Worm (Caenorhabditis elegans) whole organism, L3 larva: ENCODE measurements around the gene his-1.

ENCODE experiments used
- R02D3.7 ChIP-seq: fragments of 150-350 bp; optimal IDR thresholded peaks from 2 replicates; lab custom pipeline; 2014; ENCODE audit warnings: missing biosample characterization, missing genetic modification characterization
- aly-2 ChIP-seq: fragments of 150-350 bp; optimal IDR thresholded peaks from 2 replicates; lab custom pipeline; 2014; ENCODE audit warnings: missing biosample characterization, missing genetic modification characterization
- ama-1 ChIP-seq: fragments of 150-350 bp; optimal IDR thresholded peaks from 2 replicates; lab custom pipeline; 2018
- ceh-16 ChIP-seq: sonication (generic microtip); optimal IDR thresholded peaks from 2 replicates; lab custom pipeline; 2017; ENCODE audit warnings: missing biosample characterization, missing genetic modification characterization
- ceh-28 ChIP-seq: fragments of 150-350 bp; optimal IDR thresholded peaks from 2 replicates; lab custom pipeline; 2014; ENCODE audit warnings: missing biosample characterization, missing genetic modification reagents, missing genetic modification characterization
- ceh-82 ChIP-seq: fragments of 150-350 bp; optimal IDR thresholded peaks from 2 replicates; lab custom pipeline; 2014; ENCODE audit warnings: missing biosample characterization, missing genetic modification characterization
- ceh-9 ChIP-seq: sonication (generic microtip); optimal IDR thresholded peaks from 2 replicates; lab custom pipeline; 2018; ENCODE audit warnings: missing biosample characterization, missing genetic modification characterization
- daf-12 ChIP-seq: fragments of 150-350 bp; optimal IDR thresholded peaks from 2 replicates; lab custom pipeline; 2014; ENCODE audit warnings: missing biosample characterization, missing genetic modification reagents, missing genetic modification characterization
- egl-27 ChIP-seq: sonication (generic microtip); optimal IDR thresholded peaks from 4 replicates; lab custom pipeline; 2017; ENCODE audit warnings: missing biosample characterization, missing genetic modification reagents, missing genetic modification characterization
- egl-5 ChIP-seq: fragments of 150-350 bp; optimal IDR thresholded peaks from 2 replicates; lab custom pipeline; 2017; ENCODE audit warnings: missing biosample characterization, missing genetic modification reagents, missing genetic modification characterization, inconsistent platforms
- elt-1 ChIP-seq: fragments of 150-350 bp; optimal IDR thresholded peaks from 2 replicates; lab custom pipeline; 2014; ENCODE audit warnings: missing biosample characterization, missing genetic modification characterization
- elt-2 ChIP-seq: sonication (generic microtip); optimal IDR thresholded peaks from 2 replicates; lab custom pipeline; 2016; ENCODE audit warnings: missing genetic modification reagents, mild to moderate bottlenecking, missing genetic modification characterization, missing compliant biosample characterization
- elt-3 ChIP-seq, 3 experiments: fragments of 150-350 bp in 1 of 3; sonication (generic microtip) in 2 of 3; optimal IDR thresholded peaks; 2 replicates in 2 of 3; 4 replicates in 1 of 3; lab custom pipeline; 2014 to 2017; ENCODE audit warnings: missing biosample characterization in 3 of 3, missing genetic modification characterization in 3 of 3
- fkh-2 ChIP-seq: fragments of 150-350 bp; optimal IDR thresholded peaks from 2 replicates; lab custom pipeline; 2014; ENCODE audit warnings: missing biosample characterization, missing genetic modification reagents, missing genetic modification characterization
- hmg-11 ChIP-seq: sonication (generic microtip); optimal IDR thresholded peaks from 2 replicates; lab custom pipeline; 2016; ENCODE audit warnings: missing genetic modification characterization, missing compliant biosample characterization
- jun-1 ChIP-seq: fragments of 150-350 bp; optimal IDR thresholded peaks from 2 replicates; lab custom pipeline; 2014; ENCODE audit warnings: missing biosample characterization, missing genetic modification reagents, missing genetic modification characterization
- lin-15B ChIP-seq: fragments of 150-350 bp; optimal IDR thresholded peaks from 2 replicates; lab custom pipeline; 2014; ENCODE audit warnings: missing biosample characterization, missing genetic modification characterization
- lin-39 ChIP-seq: fragments of 150-350 bp; optimal IDR thresholded peaks from 2 replicates; lab custom pipeline; 2018; ENCODE audit warnings: missing biosample characterization, missing genetic modification reagents, missing genetic modification characterization
- nhr-11 ChIP-seq: fragments of 150-350 bp; optimal IDR thresholded peaks from 2 replicates; lab custom pipeline; 2014; ENCODE audit warnings: missing biosample characterization, missing genetic modification characterization
- nhr-23 ChIP-seq: fragments of 150-350 bp; optimal IDR thresholded peaks from 2 replicates; lab custom pipeline; 2014; ENCODE audit warnings: missing biosample characterization, missing genetic modification reagents, missing genetic modification characterization
- nhr-237 ChIP-seq: fragments of 150-350 bp; optimal IDR thresholded peaks from 2 replicates; lab custom pipeline; 2014; ENCODE audit warnings: missing biosample characterization, missing genetic modification characterization
- nhr-25 ChIP-seq: sonication (generic microtip); optimal IDR thresholded peaks from 2 replicates; lab custom pipeline; 2017; ENCODE audit warnings: missing biosample characterization, missing genetic modification characterization
- nhr-28 ChIP-seq: fragments of 150-350 bp; optimal IDR thresholded peaks from 2 replicates; lab custom pipeline; 2014; ENCODE audit warnings: missing biosample characterization, missing genetic modification characterization
- nhr-76 ChIP-seq: fragments of 150-350 bp; sonication (generic microtip); optimal IDR thresholded peaks from 5 replicates; lab custom pipeline; 2014; ENCODE audit warnings: missing biosample characterization, missing genetic modification characterization
- skn-1 ChIP-seq: fragments of 150-350 bp; optimal IDR thresholded peaks from 2 replicates; lab custom pipeline; 2014; ENCODE audit warnings: missing biosample characterization, missing genetic modification characterization
- snpc-4 ChIP-seq: fragments of 150-350 bp; optimal IDR thresholded peaks from 2 replicates; lab custom pipeline; 2014; ENCODE audit warnings: missing biosample characterization, missing genetic modification characterization
- unc-62 ChIP-seq: fragments of 150-350 bp; sonication (generic microtip); optimal IDR thresholded peaks from 4 replicates; lab custom pipeline; 2014; ENCODE audit warnings: missing biosample characterization, missing genetic modification reagents, missing genetic modification characterization
- zag-1 ChIP-seq: fragments of 150-350 bp; optimal IDR thresholded peaks from 2 replicates; lab custom pipeline; 2014; ENCODE audit warnings: missing biosample characterization, missing genetic modification characterization
- ztf-11 ChIP-seq: fragments of 150-350 bp; optimal IDR thresholded peaks from 2 replicates; lab custom pipeline; 2014; ENCODE audit warnings: missing biosample characterization, missing genetic modification characterization
- ztf-4 ChIP-seq: fragments of 150-350 bp; optimal IDR thresholded peaks from 2 replicates; lab custom pipeline; 2014; ENCODE audit warnings: missing biosample characterization, missing genetic modification characterization

The his-1 gene

ce11 chrV:16057010-16057463 lies 14.7 kb downstream of the his-1 start, which contains the start of gene F14H3.5:
Gene F14H3.5 (minus strand): TSS chrV:16057060.
- no peak for TF ChIP-seq snpc-4
- no peak for TF ChIP-seq zag-1 (tag; lab: Kevin White, UChicago)
- no peak for TF ChIP-seq daf-12 (tag; lab: Kevin White, UChicago)
- TF ChIP-seq lin-15B (tag; lab: Kevin White, UChicago), result no peak
- TF ChIP-seq ztf-4, result no peak
- TF ChIP-seq lin-39, result no peak
- TF ChIP-seq, all 47 proteins: peak for 0

ce11 chrV:16058872-16059271 lies 16.6 kb downstream of the his-1 start, which contains the start of gene F14H3.6:
Gene F14H3.6 (minus strand): TSS chrV:16058893.
- TF ChIP-seq nhr-28 (tag; lab: Kevin White, UChicago), result no peak
- TF ChIP-seq aly-2, result no peak
- TF ChIP-seq egl-5 (tag; lab: Kevin White, UChicago), result no peak
- TF ChIP-seq nhr-76 (tag; lab: Kevin White, UChicago), result no peak
- no peak for TF ChIP-seq ceh-82 (tag; lab: Kevin White, UChicago)
- TF ChIP-seq ceh-28 (tag; lab: Kevin White, UChicago), result no peak
- no peak for TF ChIP-seq ama-1 (lab: Kevin White, UChicago)
- no peak for TF ChIP-seq egl-27 (tag; lab: Kevin White, UChicago)
- TF ChIP-seq nhr-23 (tag; lab: Kevin White, UChicago), result no peak
- no peak for TF ChIP-seq R02D3.7 (tag; lab: Kevin White, UChicago)
- TF ChIP-seq lin-15B (tag; lab: Kevin White, UChicago), result no peak
- TF ChIP-seq nhr-25, result no peak
- no peak for TF ChIP-seq hmg-11 (tag; lab: Kevin White, UChicago)
- no peak for TF ChIP-seq elt-2 (tag; lab: Kevin White, UChicago)
- TF ChIP-seq ceh-16 (tag; lab: Kevin White, UChicago), result no peak
- TF ChIP-seq unc-62 (GFP tag; lab: Kevin White, UChicago), result no peak

- TF ChIP-seq hmg-11 (tag; lab: Kevin White, UChicago), result no peak
Measured at ce11 chrV:16060135-16060534, 17.8 kb downstream of the his-1 start, which contains the start of gene F14H3.15. Gene F14H3.15 (minus strand): TSS chrV:16060235.

ce11 chrV:16061993-16062392 lies 19.7 kb downstream of the his-1 start, which contains the start of gene fbxa-100:
Gene fbxa-100 (minus strand): TSS chrV:16062093.
- TF ChIP-seq ztf-11 (tag; lab: Kevin White, UChicago) (no peak), zag-1 (tag; lab: Kevin White, UChicago) (no peak)

- TF ChIP-seq nhr-11 (tag; lab: Kevin White, UChicago) (no peak), daf-12 (tag; lab: Kevin White, UChicago) (no peak), egl-5 (tag; lab: Kevin White, UChicago) (no peak), lin-39 (no peak), ceh-9 (tag; lab: Kevin White, UChicago) (no peak), aly-2 (no peak), lin-15B (tag; lab: Kevin White, UChicago) (no peak), nhr-76 (tag; lab: Kevin White, UChicago) (no peak), elt-1 (tag; lab: Kevin White, UChicago) (no peak), nhr-28 (tag; lab: Kevin White, UChicago) (no peak), skn-1 (tag; lab: Kevin White, UChicago) (no peak), unc-62 (GFP tag; lab: Kevin White, UChicago) (no peak)
Measured at ce11 chrV:16062788-16063187, 20.5 kb downstream of the his-1 start, which contains the start of gene F14H3.14. Gene F14H3.14 (minus strand): TSS chrV:16062888.

- no peak for TF ChIP-seq ztf-11 (tag; lab: Kevin White, UChicago)
- TF ChIP-seq hmg-11 (tag; lab: Kevin White, UChicago), result no peak
- TF ChIP-seq ama-1 (lab: Kevin White, UChicago), result no peak
- no peak for TF ChIP-seq fkh-2 (tag; lab: Kevin White, UChicago)
- TF ChIP-seq nhr-237 (tag; lab: Kevin White, UChicago), result no peak
- TF ChIP-seq jun-1 (tag; lab: Kevin White, UChicago), result no peak
- no peak for TF ChIP-seq elt-3 (tag; optimal IDR thresholded peaks at IDR 0.05; lab: Kevin White, UChicago)
Measured at ce11 chrV:16068938-16069337, 26.6 kb downstream of the his-1 start, which contains the start of gene cyp-35D1. Gene cyp-35D1 (plus strand): TSS chrV:16069238.
